Fruit fly (Drosophila melanogaster) Kc167 (cell line): ENCODE data around the gene CG9372.

Experiments used
- Myc ChIP-seq: fragments of >200 bp; optimal IDR thresholded peaks from 2 replicates; lab custom pipeline; 2017; ENCODE audit warnings: missing external identifiers
- Sin3A ChIP-seq: fragments of >200 bp; optimal IDR thresholded peaks from 2 replicates; lab custom pipeline; 2018; ENCODE audit warnings: missing external identifiers
- h ChIP-seq: fragments of >200 bp; optimal IDR thresholded peaks from 3 replicates; lab custom pipeline; 2018; ENCODE audit warnings: missing external identifiers
- insv ChIP-seq: fragments of >200 bp; optimal IDR thresholded peaks from 3 replicates; lab custom pipeline; 2018; ENCODE audit warnings: missing external identifiers
- psq ChIP-seq: fragments of >200 bp; optimal IDR thresholded peaks from 2 replicates; lab custom pipeline; 2017; ENCODE audit warnings: missing external identifiers
- ttk ChIP-seq: sonication (Bioruptor generic); optimal IDR thresholded peaks from 2 replicates; lab custom pipeline; 2017; ENCODE audit warnings: missing external identifiers

The CG9372 gene

dm6 chr3L:19642448-19643020, 36.5 kb downstream of the CG9372 start, which contains the start of gene Rnf146:
TSS of gene Rnf146 (minus strand) at chr3L:19642816.
- TF ChIP-seq ttk (no peak), psq (lab: Kevin White, UChicago) (no peak), h (lab: Kevin White, UChicago) (no peak), insv (lab: Kevin White, UChicago) (no peak), Sin3A (lab: Kevin White, UChicago) (no peak), Myc (lab: Kevin White, UChicago) (no peak)

DNA sequence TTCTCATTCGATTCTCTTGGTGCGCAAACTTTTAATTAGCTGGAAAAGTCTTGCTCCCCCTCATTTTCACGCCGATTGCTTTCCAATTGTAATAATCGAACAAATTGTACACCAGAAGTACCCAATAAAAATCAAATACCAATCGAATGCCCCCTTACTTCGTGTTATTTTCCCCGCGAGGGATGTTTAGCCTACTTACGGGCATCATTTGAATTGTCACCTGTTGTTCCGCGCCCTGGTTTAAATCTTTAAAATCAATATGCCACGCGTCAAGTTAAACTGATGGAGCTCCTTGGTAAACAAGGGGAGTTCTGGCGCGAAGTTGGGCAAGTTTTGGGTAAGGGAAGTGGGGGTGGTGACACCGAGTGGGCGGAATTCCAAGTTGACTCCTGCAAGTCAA, 40.3 kb downstream of the CG9372 start:
- TF ChIP-seq Myc (lab: Kevin White, UChicago) = no peak

DNA sequence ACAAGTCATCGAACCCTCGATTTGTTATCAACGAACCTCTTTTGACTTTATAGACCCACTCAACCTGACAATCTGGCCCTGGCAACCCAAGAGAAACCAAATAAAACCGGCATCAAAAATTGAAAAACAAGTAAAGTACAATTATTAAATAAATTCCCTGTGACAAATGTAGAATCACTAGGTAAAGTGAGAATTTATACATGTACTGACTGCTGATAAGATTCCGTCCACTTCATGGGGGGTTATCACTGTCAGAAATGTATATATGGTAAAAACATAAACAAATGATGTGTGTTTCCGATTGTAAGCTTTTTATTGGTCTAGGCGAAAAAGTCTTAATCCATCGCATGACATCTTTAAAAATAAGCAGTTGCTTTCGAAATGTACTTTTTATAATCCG, 42.6 kb downstream of the CG9372 start:
- TF ChIP-seq h (lab: Kevin White, UChicago) (no peak), Sin3A (lab: Kevin White, UChicago) (no peak), psq (lab: Kevin White, UChicago) (no peak), Myc (lab: Kevin White, UChicago) (no peak), ttk (no peak), insv (lab: Kevin White, UChicago) (no peak)

DNA sequence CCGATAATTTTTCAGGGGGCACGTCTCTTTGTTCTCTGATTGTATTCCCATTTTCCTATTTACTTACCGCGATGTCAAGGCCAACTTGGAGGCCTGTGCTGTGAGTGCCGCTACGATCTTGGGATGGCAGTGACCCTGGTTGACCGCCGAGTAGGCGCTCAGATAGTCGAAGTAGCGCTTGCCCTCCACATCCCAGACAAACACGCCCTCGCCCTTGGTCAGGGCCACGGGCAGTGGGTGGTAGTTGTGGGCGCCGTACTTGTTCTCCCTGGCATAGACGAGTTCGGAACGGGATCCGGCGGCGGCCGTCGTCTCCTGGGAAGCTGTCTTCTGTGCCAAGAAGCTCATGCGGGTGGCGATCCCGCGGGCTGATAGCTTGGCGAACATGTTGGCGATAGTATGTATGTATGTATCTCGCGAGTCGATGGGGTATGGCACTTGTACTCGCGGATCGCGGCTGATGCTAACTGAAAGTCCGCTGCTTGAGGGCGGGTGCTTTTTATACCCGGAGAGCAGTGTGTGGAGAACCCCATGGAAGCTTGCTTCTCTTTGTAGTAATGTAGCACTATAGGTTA, 43.5 kb downstream of the CG9372 start, which contains the start of gene Oat:
Gene Oat, minus strand, starts transcription at position 478 of the 575 bp plus-strand sequence.
- TF ChIP-seq ttk = no peak
- TF ChIP-seq insv (lab: Kevin White, UChicago) = no peak
- no peak for TF ChIP-seq psq (lab: Kevin White, UChicago)
- TF ChIP-seq h (lab: Kevin White, UChicago) = no peak
- TF ChIP-seq Sin3A (lab: Kevin White, UChicago) = no peak
- no peak for TF ChIP-seq Myc (lab: Kevin White, UChicago)

dm6 chr3L:19650121-19650520, 44.1 kb downstream of the CG9372 start:
- TF ChIP-seq Sin3A (lab: Kevin White, UChicago) (no peak), insv (lab: Kevin White, UChicago) (no peak), ttk (no peak), Myc (lab: Kevin White, UChicago) (no peak), psq (lab: Kevin White, UChicago) (no peak), h (lab: Kevin White, UChicago) (no peak)

DNA sequence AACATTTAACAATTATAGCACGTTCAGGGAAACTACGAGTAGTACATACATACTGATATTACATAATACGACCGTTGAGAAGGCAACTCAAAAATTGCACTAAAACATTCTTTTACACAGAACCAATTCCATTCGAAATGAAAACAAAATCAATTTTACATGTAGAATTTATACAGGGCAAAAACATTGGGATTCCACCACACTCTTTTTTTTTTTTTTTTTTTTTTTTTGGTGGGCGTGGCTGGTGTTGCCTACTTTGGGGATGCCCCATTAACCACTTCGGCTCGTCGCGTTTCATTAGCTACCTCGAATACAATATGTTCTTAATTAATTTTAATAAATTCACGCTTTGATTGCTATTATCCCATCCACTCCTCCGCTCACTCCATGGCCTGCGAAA, 44.6 kb downstream of the CG9372 start:
- no peak for TF ChIP-seq insv (lab: Kevin White, UChicago)
- no peak for TF ChIP-seq Sin3A (lab: Kevin White, UChicago)
- no peak for TF ChIP-seq h (lab: Kevin White, UChicago)
- no peak for TF ChIP-seq ttk
- TF ChIP-seq Myc (lab: Kevin White, UChicago) = no peak
- no peak for TF ChIP-seq psq (lab: Kevin White, UChicago)

DNA sequence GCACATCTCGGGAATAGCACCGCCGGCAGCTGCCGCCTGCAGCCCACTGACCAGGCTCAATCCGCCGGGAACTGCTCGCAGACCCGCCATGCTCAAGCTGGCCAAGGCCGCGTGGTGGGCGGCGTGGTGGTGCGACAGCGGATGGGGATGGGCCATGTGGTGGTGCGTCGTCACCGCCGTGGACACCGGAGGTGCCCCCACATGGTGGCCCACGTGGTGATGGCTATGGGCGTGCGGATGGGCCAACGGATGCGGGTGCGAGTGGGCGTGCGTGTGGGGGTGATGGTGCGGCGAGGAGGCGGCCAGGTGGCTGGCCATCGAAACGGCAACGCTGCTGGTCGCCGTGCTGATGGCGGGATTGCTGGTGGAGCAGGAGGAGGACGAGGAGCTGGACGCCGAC, 47.5 kb downstream of the CG9372 start:
- TF ChIP-seq Sin3A (lab: Kevin White, UChicago) (no peak), psq (lab: Kevin White, UChicago) (no peak), h (lab: Kevin White, UChicago) (no peak), insv (lab: Kevin White, UChicago) (no peak), ttk (no peak), Myc (lab: Kevin White, UChicago) (no peak)

DNA sequence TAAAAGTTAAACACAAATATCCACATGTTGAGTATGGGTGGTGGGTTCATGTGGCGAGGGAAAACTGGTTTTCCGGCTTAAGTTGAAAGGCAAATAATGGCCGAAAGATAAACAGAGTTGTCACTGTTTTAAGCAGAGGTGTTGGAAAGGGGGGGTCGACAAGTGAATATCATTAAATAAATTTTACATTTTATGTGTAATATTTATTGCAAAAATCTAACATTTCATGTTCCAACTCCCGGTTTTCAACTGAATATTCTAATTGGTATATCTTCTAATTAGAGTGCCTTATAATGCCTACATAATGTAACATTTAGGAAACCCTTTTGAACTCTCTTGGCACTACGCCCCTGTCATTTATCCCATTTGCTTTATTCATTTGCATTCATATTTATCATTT, 49.9 kb downstream of the CG9372 start:
- TF ChIP-seq ttk = no peak
- no peak for TF ChIP-seq insv (lab: Kevin White, UChicago)
- no peak for TF ChIP-seq psq (lab: Kevin White, UChicago)
- TF ChIP-seq Sin3A (lab: Kevin White, UChicago) = no peak
- no peak for TF ChIP-seq h (lab: Kevin White, UChicago)
- no peak for TF ChIP-seq Myc (lab: Kevin White, UChicago)
